Worm (Caenorhabditis elegans) whole organism, mixed stage, embryonic: ENCODE measurements around the gene btb-5.

Experiments used
- M03D4.4 ChIP-seq: sonication (generic microtip); optimal IDR thresholded peaks from 2 replicates; lab custom pipeline; 2017; ENCODE audit warnings: mild to moderate bottlenecking, missing genetic modification characterization, missing compliant biosample characterization
- bed-3 ChIP-seq: fragments of 200-800 bp; sonication (Bioruptor generic); optimal IDR thresholded peaks from 3 replicates; lab custom pipeline; 2018; ENCODE audit warnings: mild to moderate bottlenecking, missing genetic modification characterization, moderate library complexity, missing compliant biosample characterization
- blmp-1 ChIP-seq: fragments of 150-350 bp; optimal IDR thresholded peaks from 2 replicates; lab custom pipeline; 2014; ENCODE audit warnings: missing biosample characterization, missing genetic modification characterization
- ceh-39 ChIP-seq: fragments of 150-350 bp; optimal IDR thresholded peaks from 2 replicates; lab custom pipeline; 2014; ENCODE audit warnings: missing biosample characterization, missing genetic modification characterization
- ceh-83 ChIP-seq: fragments of 200-800 bp; sonication (Bioruptor generic); optimal IDR thresholded peaks from 2 replicates; lab custom pipeline; 2018; ENCODE audit warnings: mild to moderate bottlenecking, missing genetic modification characterization, missing compliant biosample characterization
- ces-1 ChIP-seq: fragments of 150-350 bp; optimal IDR thresholded peaks from 2 replicates; lab custom pipeline; 2014; ENCODE audit warnings: missing biosample characterization, missing genetic modification reagents, missing genetic modification characterization
- cnd-1 ChIP-seq: fragments of 200-800 bp; sonication (Bioruptor generic); optimal IDR thresholded peaks from 2 replicates; lab custom pipeline; 2018; ENCODE audit warnings: mild to moderate bottlenecking, missing genetic modification characterization, missing compliant biosample characterization
- drap-1 ChIP-seq: fragments of 200-800 bp; sonication (Bioruptor generic); optimal IDR thresholded peaks from 3 replicates; lab custom pipeline; 2018; ENCODE audit warnings: mild to moderate bottlenecking, missing genetic modification characterization, missing compliant biosample characterization
- elt-1 ChIP-seq: sonication (generic microtip); optimal IDR thresholded peaks from 2 replicates; lab custom pipeline; 2017; ENCODE audit warnings: missing genetic modification characterization, mild to moderate bottlenecking, missing compliant biosample characterization, antibody characterized with exemption, moderate library complexity, borderline replicate concordance; ENCODE audit not compliant: insufficient read depth
- elt-3 ChIP-seq: fragments of 150-350 bp; optimal IDR thresholded peaks from 2 replicates; lab custom pipeline; 2014; ENCODE audit warnings: missing biosample characterization, missing genetic modification characterization
- flh-1 ChIP-seq: fragments of 200-800 bp; sonication (Bioruptor generic); optimal IDR thresholded peaks from 2 replicates; lab custom pipeline; 2018; ENCODE audit warnings: mild to moderate bottlenecking, missing genetic modification characterization, moderate library complexity, missing compliant biosample characterization
- ham-2 ChIP-seq: fragments of 200-800 bp; sonication (Bioruptor generic); optimal IDR thresholded peaks from 2 replicates; lab custom pipeline; 2018; ENCODE audit warnings: mild to moderate bottlenecking, missing genetic modification characterization, missing compliant biosample characterization
- hlh-1 ChIP-seq: fragments of 150-350 bp; optimal IDR thresholded peaks from 2 replicates; lab custom pipeline; 2014; ENCODE audit warnings: missing biosample characterization, missing genetic modification reagents, missing genetic modification characterization
- lin-13 ChIP-seq: fragments of 150-350 bp; optimal IDR thresholded peaks from 2 replicates; lab custom pipeline; 2014; ENCODE audit warnings: missing biosample characterization, missing genetic modification characterization
- lin-32 ChIP-seq: fragments of 200-800 bp; sonication (Bioruptor generic); optimal IDR thresholded peaks from 2 replicates; lab custom pipeline; 2018; ENCODE audit warnings: mild to moderate bottlenecking, missing genetic modification characterization, missing compliant biosample characterization
- mab-5 ChIP-seq: fragments of 150-350 bp; optimal IDR thresholded peaks from 2 replicates; lab custom pipeline; 2014; ENCODE audit warnings: missing biosample characterization, missing genetic modification characterization
- mep-1 ChIP-seq: fragments of 150-350 bp; optimal IDR thresholded peaks from 2 replicates; lab custom pipeline; 2017; ENCODE audit warnings: missing biosample characterization, missing genetic modification reagents, missing genetic modification characterization, inconsistent platforms
- mls-2 ChIP-seq: sonication (generic microtip); optimal IDR thresholded peaks from 2 replicates; lab custom pipeline; 2016; ENCODE audit warnings: mild to moderate bottlenecking, missing genetic modification characterization, moderate library complexity, missing compliant biosample characterization
- nhr-2 ChIP-seq: fragments of 150-350 bp; optimal IDR thresholded peaks from 2 replicates; lab custom pipeline; 2014; ENCODE audit warnings: missing biosample characterization, missing genetic modification characterization
- nhr-28 ChIP-seq: fragments of 150-350 bp; optimal IDR thresholded peaks from 2 replicates; lab custom pipeline; 2014; ENCODE audit warnings: missing biosample characterization, missing genetic modification characterization
- nhr-76 ChIP-seq: sonication (generic microtip); optimal IDR thresholded peaks from 2 replicates; lab custom pipeline; 2017; ENCODE audit warnings: missing biosample characterization, missing genetic modification characterization
- pha-4 ChIP-seq: fragments of 150-350 bp; optimal IDR thresholded peaks from 2 replicates; lab custom pipeline; 2018; ENCODE audit warnings: missing biosample characterization, missing genetic modification reagents, missing genetic modification characterization
- snpc-4 ChIP-seq: fragments of 150-350 bp; optimal IDR thresholded peaks from 2 replicates; lab custom pipeline; 2014; ENCODE audit warnings: missing biosample characterization, missing genetic modification characterization
- sptf-1 ChIP-seq: sonication (generic microtip); optimal IDR thresholded peaks from 2 replicates; lab custom pipeline; 2017; ENCODE audit warnings: mild to moderate bottlenecking, missing genetic modification characterization, moderate library complexity, missing compliant biosample characterization
- unc-120 ChIP-seq: sonication (generic microtip); optimal IDR thresholded peaks from 2 replicates; lab custom pipeline; 2017; ENCODE audit warnings: missing genetic modification characterization, missing compliant biosample characterization; ENCODE audit not compliant: poor library complexity, severe bottlenecking
- unc-62 ChIP-seq: fragments of 150-350 bp; optimal IDR thresholded peaks from 2 replicates; lab custom pipeline; 2014; ENCODE audit warnings: missing biosample characterization, missing genetic modification reagents, missing genetic modification characterization
- zip-8 ChIP-seq: fragments of 150-350 bp; optimal IDR thresholded peaks from 2 replicates; lab custom pipeline; 2014; ENCODE audit warnings: missing biosample characterization, missing genetic modification characterization
- ztf-11 ChIP-seq: fragments of 150-350 bp; optimal IDR thresholded peaks from 2 replicates; lab custom pipeline; 2014; ENCODE audit warnings: missing biosample characterization, missing genetic modification characterization

Gene btb-5

ce11 chrIII:66160-66559 is 5.2 kb upstream of the btb-5 start, which contains the start of gene pck-1:
TSS of gene pck-1 (minus strand) at chrIII:66260.
- TF ChIP-seq mab-5 (no peak), lin-32 (no peak), snpc-4 (tag; lab: Kevin White, UChicago) (no peak), ceh-83 (GFP tag; lab: Kevin White, UChicago) (no peak), flh-1 (GFP tag; lab: Kevin White, UChicago) (no peak), M03D4.4 (tag; lab: Kevin White, UChicago) (no peak), pha-4 (tag; lab: Kevin White, UChicago) (no peak), unc-120 (no peak), drap-1 (no peak), nhr-76 (tag; lab: Kevin White, UChicago) (no peak), sptf-1 (tag; lab: Kevin White, UChicago) (no peak), nhr-2 (tag; lab: Kevin White, UChicago) (no peak), ham-2 (GFP tag; lab: Kevin White, UChicago) (no peak), mep-1 (tag; lab: Kevin White, UChicago) (no peak)

ce11 chrIII:65626-65937 is 4.6 kb upstream of the btb-5 start:
- TF ChIP-seq ztf-11 (no peak), unc-62 (peak; percentile 72), pha-4 (tag; lab: Kevin White, UChicago) (no peak), cnd-1 (tag; lab: Kevin White, UChicago) (no peak), hlh-1 (tag; lab: Kevin White, UChicago) (peak; percentile 15), lin-13 (tag; lab: Kevin White, UChicago) (no peak), unc-120 (peak; percentile 15), sptf-1 (tag; lab: Kevin White, UChicago) (no peak)

ce11 chrIII:64747-65625 is 4.0 kb upstream of the btb-5 start:
- no peak for TF ChIP-seq elt-1 (tag; lab: Kevin White, UChicago)
- TF ChIP-seq drap-1 = no peak
- TF ChIP-seq sptf-1 (tag; lab: Kevin White, UChicago) = no peak
- no peak for TF ChIP-seq pha-4 (tag; lab: Kevin White, UChicago)
- no peak for TF ChIP-seq unc-120
- TF ChIP-seq elt-3 (tag; lab: Kevin White, UChicago) = no peak
- TF ChIP-seq zip-8 (tag; lab: Kevin White, UChicago) = no peak
- TF ChIP-seq mep-1 (tag; lab: Kevin White, UChicago) = no peak
- TF ChIP-seq ceh-83 (GFP tag; lab: Kevin White, UChicago) = no peak
- no peak for TF ChIP-seq cnd-1 (tag; lab: Kevin White, UChicago)
- no peak for TF ChIP-seq ham-2 (GFP tag; lab: Kevin White, UChicago)
- TF ChIP-seq bed-3 (GFP tag; lab: Kevin White, UChicago) = no peak
- no peak for TF ChIP-seq ces-1
- no peak for TF ChIP-seq mls-2 (tag; lab: Kevin White, UChicago)
- no peak for TF ChIP-seq blmp-1 (tag; lab: Kevin White, UChicago)
- TF ChIP-seq hlh-1 (tag; lab: Kevin White, UChicago) = no peak
- TF ChIP-seq lin-32 = no peak
- TF ChIP-seq nhr-2 (tag; lab: Kevin White, UChicago) = no peak

- TF ChIP-seq lin-13 (tag; lab: Kevin White, UChicago) = no peak
- no peak for TF ChIP-seq mls-2 (tag; lab: Kevin White, UChicago)
- no peak for TF ChIP-seq nhr-2 (tag; lab: Kevin White, UChicago)
- no peak for TF ChIP-seq nhr-28
- TF ChIP-seq sptf-1 (tag; lab: Kevin White, UChicago) = no peak
- TF ChIP-seq elt-1 (tag; lab: Kevin White, UChicago) = no peak
- TF ChIP-seq nhr-76 (tag; lab: Kevin White, UChicago) = no peak
- TF ChIP-seq ceh-39 (tag; lab: Kevin White, UChicago) = no peak
Measured at ce11 chrIII:63584-64316, 2.8 kb upstream of the btb-5 start.

- TF ChIP-seq drap-1 (no peak), ces-1 (peak; percentile 68)
Measured at ce11 chrIII:62383-62873, 1.5 kb upstream of the btb-5 start.
